Fruit fly (Drosophila melanogaster): ENCODE data around the gene CG14805.

Gene CG14805

dm6 chrX:1834702-1835376 lies 42.3 kb upstream of the CG14805 start:
- no peak for TF ChIP-seq EcR (GFP tag; optimal IDR thresholded peaks at IDR 0.05)
- TF ChIP-seq CG14655 (GFP tag; optimal IDR thresholded peaks at IDR 0.05): no peak
- no peak for TF ChIP-seq CG15710 (tag; optimal IDR thresholded peaks at IDR 0.05)
- TF ChIP-seq CG13204 (GFP tag; optimal IDR thresholded peaks at IDR 0.05): no peak
- TF ChIP-seq Pif1B (GFP tag; optimal IDR thresholded peaks at IDR 0.05): no peak
- TF ChIP-seq fd96Ca (GFP tag; IDR thresholded peaks at IDR 0.05): no peak
- no peak for TF ChIP-seq CG34367 (tag; optimal IDR thresholded peaks at IDR 0.05)
- no peak for TF ChIP-seq CG4496 (GFP tag; IDR thresholded peaks at IDR 0.05)
- no peak for TF ChIP-seq Pif1A (GFP tag; optimal IDR thresholded peaks at IDR 0.05)
- TF ChIP-seq Snoo (tag; optimal IDR thresholded peaks at IDR 0.05): no peak
- no peak for TF ChIP-seq CG17806 (tag; optimal IDR thresholded peaks at IDR 0.05)
- TF ChIP-seq Ets98B (GFP tag; IDR thresholded peaks at IDR 0.05): no peak
- no peak for TF ChIP-seq CG8301 (tag; optimal IDR thresholded peaks at IDR 0.05)
- no peak for TF ChIP-seq CG12605 (GFP tag; IDR thresholded peaks at IDR 0.05)
- TF ChIP-seq CG32121 (GFP tag; IDR thresholded peaks at IDR 0.05): no peak
- no peak for TF ChIP-seq D1 (tag; optimal IDR thresholded peaks at IDR 0.05)
- no peak for TF ChIP-seq rn (GFP tag; IDR thresholded peaks at IDR 0.05)
- TF ChIP-seq CG8159 (tag; optimal IDR thresholded peaks at IDR 0.05): no peak

DNA sequence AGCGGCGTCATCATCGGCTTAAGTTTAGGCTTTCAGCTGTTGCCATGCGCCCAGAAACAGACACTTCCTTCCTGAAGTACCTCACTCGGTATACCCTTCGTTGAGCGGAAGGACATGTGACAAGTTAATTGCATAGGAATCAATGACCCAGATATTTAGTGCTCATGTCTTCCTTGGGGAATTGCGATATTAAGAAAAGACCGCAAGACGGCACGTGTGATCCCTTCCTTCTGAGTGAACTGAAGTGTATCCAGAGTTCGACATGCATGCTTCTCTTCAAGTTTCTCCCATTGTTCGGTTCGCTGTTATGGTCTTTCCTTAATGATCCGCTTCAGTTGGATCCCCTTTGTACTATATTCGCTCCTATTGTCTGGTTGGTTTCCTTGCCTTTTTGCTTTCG lies 36.6 kb upstream of the CG14805 start:
- TF ChIP-seq EcR (GFP tag; optimal IDR thresholded peaks at IDR 0.05): peak; percentile 88
- TF ChIP-seq CG10348 (GFP tag; IDR thresholded peaks at IDR 0.05): no peak
- peak; percentile 60 for TF ChIP-seq CG8301 (tag; optimal IDR thresholded peaks at IDR 0.05)
- peak; percentile 84 for TF ChIP-seq CG8159 (tag; optimal IDR thresholded peaks at IDR 0.05)
- TF ChIP-seq Ets98B (GFP tag; IDR thresholded peaks at IDR 0.05): peak; percentile 51
- TF ChIP-seq Pif1A (GFP tag; optimal IDR thresholded peaks at IDR 0.05): peak; percentile 84
- TF ChIP-seq CG13204 (GFP tag; optimal IDR thresholded peaks at IDR 0.05): peak; percentile 63
- TF ChIP-seq CG17806 (tag; optimal IDR thresholded peaks at IDR 0.05): peak; percentile 83
- TF ChIP-seq D1 (tag; optimal IDR thresholded peaks at IDR 0.05): peak; percentile 57
- peak; percentile 80 for TF ChIP-seq CG9948 (tag; optimal IDR thresholded peaks at IDR 0.05)
- TF ChIP-seq gl (tag; optimal IDR thresholded peaks at IDR 0.05): peak; percentile 82
- TF ChIP-seq Pif1B (GFP tag; optimal IDR thresholded peaks at IDR 0.05): peak; percentile 88
- peak; percentile 73 for TF ChIP-seq CG4496 (GFP tag; IDR thresholded peaks at IDR 0.05)
- peak; percentile 79 for TF ChIP-seq Snoo (tag; optimal IDR thresholded peaks at IDR 0.05)
- 0 out of 2 replicates have a peak, but pooled peaks have one; percentile 35 for TF ChIP-seq rn (GFP tag; IDR thresholded peaks at IDR 0.05)
- peak; percentile 87 for TF ChIP-seq CG34367 (tag; optimal IDR thresholded peaks at IDR 0.05)
- peak; percentile 87 for TF ChIP-seq CG15710 (tag; optimal IDR thresholded peaks at IDR 0.05)
- no peak for TF ChIP-seq CG32121 (GFP tag; IDR thresholded peaks at IDR 0.05)
- TF ChIP-seq CG12605 (GFP tag; IDR thresholded peaks at IDR 0.05): no peak
- TF ChIP-seq fd96Ca (GFP tag; IDR thresholded peaks at IDR 0.05): peak; percentile 64; the same call in 2 of the 3 replicates
- peak; percentile 75 for TF ChIP-seq CG14655 (GFP tag; optimal IDR thresholded peaks at IDR 0.05)

DNA sequence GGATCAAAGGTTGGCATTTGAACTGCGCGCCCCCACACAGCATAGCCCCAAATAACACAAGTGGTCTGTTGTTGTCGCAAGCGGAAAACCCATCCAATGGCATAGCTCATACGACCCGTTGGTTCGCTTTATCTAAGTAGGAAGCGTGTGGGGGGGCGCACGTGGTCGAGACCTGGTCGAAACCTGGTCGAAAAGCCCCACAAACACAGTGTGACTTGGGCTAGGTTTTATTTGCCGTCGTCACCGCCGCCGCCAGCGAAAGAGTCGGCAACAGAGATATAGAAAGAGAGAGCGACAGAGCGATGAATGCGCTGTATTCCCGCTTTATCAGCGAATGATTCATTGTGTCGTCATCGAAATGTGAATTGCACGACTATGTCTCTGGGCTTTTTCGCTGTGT lies 34.2 kb upstream of the CG14805 start:
- TF ChIP-seq Pif1A (GFP tag; optimal IDR thresholded peaks at IDR 0.05) (no peak), EcR (GFP tag; optimal IDR thresholded peaks at IDR 0.05) (peak; percentile 31), Ets98B (GFP tag; IDR thresholded peaks at IDR 0.05) (peak; percentile 12; the same call in 1 of the 2 replicates)

- TF ChIP-seq CG4496 (GFP tag; IDR thresholded peaks at IDR 0.05) (0 out of 3 replicates have a peak, but pooled peaks have one; percentile 49), Ets98B (GFP tag; IDR thresholded peaks at IDR 0.05) (0 out of 2 replicates have a peak, but pooled peaks have one; percentile 39), CG15710 (tag; optimal IDR thresholded peaks at IDR 0.05) (no peak), Snoo (tag; optimal IDR thresholded peaks at IDR 0.05) (no peak), rn (GFP tag; IDR thresholded peaks at IDR 0.05) (no peak), CG9948 (tag; optimal IDR thresholded peaks at IDR 0.05) (no peak), CG8301 (tag; optimal IDR thresholded peaks at IDR 0.05) (no peak)
These were observed 31.6 kb upstream of the CG14805 start for dm6 chrX:1845413-1845951.

DNA sequence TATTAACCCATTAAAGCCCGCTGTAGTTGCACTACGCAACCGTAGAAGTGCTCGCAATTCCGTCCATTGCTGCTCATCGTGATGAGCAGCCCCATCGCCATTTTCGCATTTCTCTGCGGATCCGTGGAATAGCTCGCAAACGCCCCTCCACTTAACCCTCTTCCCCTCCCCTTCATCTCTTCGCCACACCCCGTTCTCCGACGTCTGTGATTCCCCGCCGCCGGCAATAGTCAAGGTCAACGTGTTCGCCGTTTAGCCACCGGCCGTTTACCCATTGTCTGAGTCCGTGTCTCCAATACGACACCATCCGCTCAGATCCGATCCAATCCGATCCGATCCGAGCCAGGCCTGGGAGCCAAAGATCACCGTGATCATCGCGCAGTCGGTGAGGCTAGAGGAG lies 30.7 kb upstream of the CG14805 start:
- peak; percentile 80 for TF ChIP-seq EcR (GFP tag; optimal IDR thresholded peaks at IDR 0.05)
- no peak for TF ChIP-seq Ets98B (GFP tag; IDR thresholded peaks at IDR 0.05)

DNA sequence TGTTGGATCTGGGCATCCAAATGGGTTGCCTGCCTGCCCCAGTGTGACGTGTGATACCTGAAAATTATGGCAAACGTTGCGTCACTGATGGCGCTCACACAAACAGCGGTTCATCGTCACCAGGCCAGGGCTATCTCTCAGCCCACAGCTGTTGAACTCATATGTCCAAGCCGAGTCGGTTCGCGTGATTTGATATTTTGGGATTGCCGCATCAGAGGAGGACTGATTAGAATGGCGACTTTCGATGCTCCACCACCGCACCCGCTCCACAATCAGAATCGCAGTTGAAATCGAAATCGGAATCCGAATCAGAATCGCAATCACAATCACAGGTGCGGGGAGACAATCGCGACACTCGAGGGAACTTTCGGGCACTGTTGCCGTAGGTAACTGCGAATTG lies 29.4 kb upstream of the CG14805 start:
- TF ChIP-seq CG12605 (GFP tag; IDR thresholded peaks at IDR 0.05) (no peak), CG34367 (tag; optimal IDR thresholded peaks at IDR 0.05) (no peak), CG8301 (tag; optimal IDR thresholded peaks at IDR 0.05) (no peak), CG4496 (GFP tag; IDR thresholded peaks at IDR 0.05) (no peak), Ets98B (GFP tag; IDR thresholded peaks at IDR 0.05) (no peak), CG15710 (tag; optimal IDR thresholded peaks at IDR 0.05) (no peak), EcR (GFP tag; optimal IDR thresholded peaks at IDR 0.05) (no peak), rn (GFP tag; IDR thresholded peaks at IDR 0.05) (no peak), CG14655 (GFP tag; optimal IDR thresholded peaks at IDR 0.05) (no peak), CG32121 (GFP tag; IDR thresholded peaks at IDR 0.05) (no peak), CG10348 (GFP tag; IDR thresholded peaks at IDR 0.05) (no peak), D1 (tag; optimal IDR thresholded peaks at IDR 0.05) (no peak), CG8159 (tag; optimal IDR thresholded peaks at IDR 0.05) (no peak), fd96Ca (GFP tag; IDR thresholded peaks at IDR 0.05) (no peak), Snoo (tag; optimal IDR thresholded peaks at IDR 0.05) (no peak)
